Worm (Caenorhabditis elegans) whole organism, L4 larva: Measurements from ENCODE around the gene F10C2.7.

Source experiments
- D1046.2 ChIP-seq: fragments of 200-800 bp; sonication (Bioruptor generic); IDR thresholded peaks from 2 replicates; pipeline ENCODE4 v1.3.6; 2022; ENCODE audit warnings: missing genetic modification characterization, missing compliant biosample characterization
- F37D6.2 ChIP-seq: sonication (generic microtip); optimal IDR thresholded peaks from 2 replicates; lab custom pipeline; 2016; ENCODE audit warnings: mild to moderate bottlenecking, missing genetic modification characterization, missing compliant biosample characterization
- F49E8.2 ChIP-seq: sonication (generic microtip); optimal IDR thresholded peaks from 2 replicates; lab custom pipeline; 2016; ENCODE audit warnings: missing compliant biosample characterization, mild to moderate bottlenecking, missing genetic modification characterization, borderline replicate concordance
- T20F7.1 ChIP-seq: fragments of 200-800 bp; sonication (Bioruptor generic); optimal IDR thresholded peaks from 2 replicates; lab custom pipeline; 2018; ENCODE audit warnings: mild to moderate bottlenecking, missing genetic modification characterization, missing compliant biosample characterization
- Y48G9A.11 ChIP-seq: fragments of 200-800 bp; sonication (Bioruptor generic); IDR thresholded peaks from 2 replicates; pipeline ENCODE4 v1.3.6; 2022; ENCODE audit warnings: missing genetic modification reagents, missing genetic modification characterization, missing compliant biosample characterization
- Y5F2A.4 ChIP-seq: fragments of 200-800 bp; sonication (Bioruptor generic); optimal IDR thresholded peaks from 2 replicates; lab custom pipeline; 2018; ENCODE audit warnings: mild to moderate bottlenecking, missing genetic modification characterization, missing compliant biosample characterization
- Y75B8A.6 ChIP-seq: fragments of 200-800 bp; sonication (Bioruptor generic); IDR thresholded peaks from 2 replicates; pipeline ENCODE4 v1.3.6; 2022; ENCODE audit warnings: missing genetic modification reagents, missing genetic modification characterization, missing compliant biosample characterization
- aha-1 ChIP-seq: fragments of 150-350 bp; peaks from one replicate; lab custom pipeline; 2014; ENCODE audit warnings: missing biosample characterization, missing genetic modification characterization
- aly-2 ChIP-seq: sonication (generic microtip); optimal IDR thresholded peaks from 2 replicates; lab custom pipeline; 2018; ENCODE audit warnings: missing biosample characterization, missing genetic modification characterization
- arid-1 ChIP-seq: fragments of 200-800 bp; sonication (Bioruptor generic); conservative IDR thresholded peaks from 2 replicates; pipeline ENCODE4 v1.3.6; 2022; ENCODE audit warnings: missing genetic modification reagents, missing genetic modification characterization, missing compliant biosample characterization
- ceh-32 ChIP-seq: sonication (generic microtip); optimal IDR thresholded peaks from 2 replicates; lab custom pipeline; 2016; ENCODE audit warnings: mild to moderate bottlenecking, missing genetic modification characterization, missing compliant biosample characterization; ENCODE audit not compliant: poor library complexity
- ces-1 ChIP-seq: fragments of 150-350 bp; sonication (generic microtip); optimal IDR thresholded peaks from 4 replicates; lab custom pipeline; 2014; ENCODE audit warnings: missing biosample characterization, missing genetic modification reagents, missing genetic modification characterization
- cey-2 ChIP-seq: sonication (generic microtip); optimal IDR thresholded peaks from 3 replicates; lab custom pipeline; 2017; ENCODE audit warnings: missing genetic modification characterization, mild to moderate bottlenecking, missing compliant biosample characterization, antibody characterized with exemption, borderline replicate concordance; ENCODE audit not compliant: insufficient read depth
- ctbp-1 ChIP-seq: fragments of 200-800 bp; sonication (Bioruptor generic); IDR thresholded peaks from 2 replicates; pipeline ENCODE4 v1.3.6; 2022; ENCODE audit warnings: missing genetic modification reagents, missing genetic modification characterization, missing compliant biosample characterization
- daf-12 ChIP-seq: fragments of 150-350 bp; optimal IDR thresholded peaks from 2 replicates; lab custom pipeline; 2014; ENCODE audit warnings: missing biosample characterization, missing genetic modification reagents, missing genetic modification characterization
- daf-16 ChIP-seq, 3 experiments: sonication (generic microtip); optimal IDR thresholded peaks; 2 replicates each; lab custom pipeline; 2016 to 2017; ENCODE audit warnings: missing genetic modification characterization in 3 of 3, missing genetic modification reagents in 3 of 3, mild to moderate bottlenecking in 2 of 3, missing compliant biosample characterization in 2 of 3, missing biosample characterization in 1 of 3, moderate library complexity in 1 of 3
- daf-19 ChIP-seq: fragments of 200-800 bp; sonication (Bioruptor generic); conservative IDR thresholded peaks from 2 replicates; pipeline ENCODE4 v1.3.6; 2022; ENCODE audit warnings: missing genetic modification characterization, missing compliant biosample characterization
- daf-8 ChIP-seq: fragments of 200-800 bp; sonication (Bioruptor generic); IDR thresholded peaks from 2 replicates; pipeline ENCODE4 v1.3.6; 2022; ENCODE audit warnings: missing genetic modification characterization, missing compliant biosample characterization
- dmd-8 ChIP-seq: fragments of 200-800 bp; sonication (Bioruptor generic); IDR thresholded peaks from 2 replicates; pipeline ENCODE4 v1.3.6; 2022; ENCODE audit warnings: missing genetic modification characterization, missing compliant biosample characterization
- dmd-9 ChIP-seq: fragments of 200-800 bp; sonication (Bioruptor generic); IDR thresholded peaks from 2 replicates; pipeline ENCODE4 v1.3.6; 2022; ENCODE audit warnings: missing genetic modification reagents, missing genetic modification characterization, missing compliant biosample characterization
- dpl-1 ChIP-seq: fragments of 150-350 bp; optimal IDR thresholded peaks from 2 replicates; lab custom pipeline; 2014; ENCODE audit warnings: missing biosample characterization, missing genetic modification reagents, missing genetic modification characterization
- duxl-1 ChIP-seq: sonication (generic microtip); optimal IDR thresholded peaks from 2 replicates; lab custom pipeline; 2016; ENCODE audit warnings: mild to moderate bottlenecking, missing genetic modification characterization, moderate library complexity, missing compliant biosample characterization; ENCODE audit not compliant: poor library complexity
- egl-27 ChIP-seq: sonication (generic microtip); optimal IDR thresholded peaks from 3 replicates; lab custom pipeline; 2017; ENCODE audit warnings: missing biosample characterization, missing genetic modification reagents, missing genetic modification characterization
- fkh-10 ChIP-seq: fragments of 150-350 bp; optimal IDR thresholded peaks from 2 replicates; lab custom pipeline; 2014; ENCODE audit warnings: missing biosample characterization, missing genetic modification reagents, missing genetic modification characterization
- fos-1 ChIP-seq: fragments of 150-350 bp; optimal IDR thresholded peaks from 2 replicates; lab custom pipeline; 2014; ENCODE audit warnings: missing biosample characterization, missing genetic modification characterization
- gei-8 ChIP-seq: fragments of 200-800 bp; sonication (Bioruptor generic); optimal IDR thresholded peaks from 2 replicates; lab custom pipeline; 2018; ENCODE audit warnings: mild to moderate bottlenecking, missing genetic modification characterization, missing compliant biosample characterization
- jun-1 ChIP-seq: fragments of 150-350 bp; optimal IDR thresholded peaks from 2 replicates; lab custom pipeline; 2014; ENCODE audit warnings: missing biosample characterization, missing genetic modification reagents, missing genetic modification characterization
- lin-1 ChIP-seq: fragments of 200-800 bp; sonication (Bioruptor generic); IDR thresholded peaks from 2 replicates; pipeline ENCODE4 v1.3.6; 2022; ENCODE audit warnings: missing genetic modification reagents, missing genetic modification characterization, missing compliant biosample characterization
- lin-29 ChIP-seq: fragments of 200-800 bp; sonication (Bioruptor generic); IDR thresholded peaks from 2 replicates; pipeline ENCODE4 v1.3.6; 2022; ENCODE audit warnings: missing genetic modification reagents, missing genetic modification characterization, missing compliant biosample characterization
- madf-5 ChIP-seq, 2 experiments: fragments of 200-800 bp; sonication (Bioruptor generic); IDR thresholded peaks; 2 replicates each; pipeline ENCODE4 v1.3.6; 2022; ENCODE audit warnings: missing compliant biosample characterization in 2 of 2, missing genetic modification characterization in 2 of 2
- mdl-1 ChIP-seq, 2 experiments: fragments of 150-350 bp in 1 of 2; sonication (generic microtip) in 1 of 2; optimal IDR thresholded peaks; 2 replicates each; lab custom pipeline; 2014 to 2017; ENCODE audit warnings: missing biosample characterization in 2 of 2, missing genetic modification characterization in 2 of 2
- mep-1 ChIP-seq: fragments of 150-350 bp; sonication (generic microtip); optimal IDR thresholded peaks from 3 replicates; lab custom pipeline; 2014; ENCODE audit warnings: missing biosample characterization, missing genetic modification characterization
- mxl-2 ChIP-seq: fragments of 200-800 bp; sonication (Bioruptor generic); conservative IDR thresholded peaks from 2 replicates; pipeline ENCODE4 v1.3.6; 2022; ENCODE audit warnings: missing genetic modification reagents, missing genetic modification characterization, missing compliant biosample characterization
- nhr-102 ChIP-seq: sonication (generic microtip); optimal IDR thresholded peaks from 2 replicates; lab custom pipeline; 2016; ENCODE audit warnings: mild to moderate bottlenecking, missing genetic modification characterization, moderate library complexity, missing compliant biosample characterization
- nhr-11 ChIP-seq: fragments of 150-350 bp; optimal IDR thresholded peaks from 2 replicates; lab custom pipeline; 2014; ENCODE audit warnings: missing biosample characterization, missing genetic modification characterization
- nhr-111 ChIP-seq: fragments of 200-800 bp; sonication (Bioruptor generic); optimal IDR thresholded peaks from 2 replicates; lab custom pipeline; 2018; ENCODE audit warnings: mild to moderate bottlenecking, missing genetic modification characterization, missing compliant biosample characterization
- nhr-237 ChIP-seq: sonication (generic microtip); optimal IDR thresholded peaks from 2 replicates; lab custom pipeline; 2017; ENCODE audit warnings: missing biosample characterization, missing genetic modification characterization
- nhr-42 ChIP-seq: fragments of 200-800 bp; sonication (Bioruptor generic); IDR thresholded peaks from 2 replicates; pipeline ENCODE4 v1.3.6; 2022; ENCODE audit warnings: missing genetic modification characterization, missing compliant biosample characterization
- nhr-48 ChIP-seq: sonication (generic microtip); optimal IDR thresholded peaks from 2 replicates; lab custom pipeline; 2016; ENCODE audit warnings: mild to moderate bottlenecking, missing genetic modification characterization, missing compliant biosample characterization
- nhr-6 ChIP-seq: fragments of 150-350 bp; optimal IDR thresholded peaks from 2 replicates; lab custom pipeline; 2014; ENCODE audit warnings: missing biosample characterization, missing genetic modification characterization
- pha-4 ChIP-seq, 2 experiments: fragments of 150-350 bp in 1 of 2; fragments of 200-800 bp in 1 of 2; sonication (Bioruptor generic) in 1 of 2; IDR thresholded peaks in 1 of 2; optimal IDR thresholded peaks in 1 of 2; 2 replicates each; pipeline versions ENCODE4 v1.3.6 to Lab custom; 2014 to 2022; ENCODE audit warnings: missing genetic modification characterization in 2 of 2, missing genetic modification reagents in 2 of 2, missing biosample characterization in 1 of 2, missing compliant biosample characterization in 1 of 2
- saeg-2 ChIP-seq: fragments of 200-800 bp; sonication (Bioruptor generic); IDR thresholded peaks from 2 replicates; pipeline ENCODE4 v1.3.6; 2022; ENCODE audit warnings: missing genetic modification reagents, missing genetic modification characterization, missing compliant biosample characterization
- sdz-12 ChIP-seq: fragments of 200-800 bp; sonication (Bioruptor generic); optimal IDR thresholded peaks from 2 replicates; lab custom pipeline; 2018; ENCODE audit warnings: mild to moderate bottlenecking, missing genetic modification characterization, missing compliant biosample characterization
- snpc-1.2 ChIP-seq: fragments of 200-800 bp; sonication (Bioruptor generic); IDR thresholded peaks from 2 replicates; pipeline ENCODE4 v1.3.6; 2022; ENCODE audit warnings: missing genetic modification reagents, missing genetic modification characterization, missing compliant biosample characterization
- snpc-4 ChIP-seq: fragments of 150-350 bp; optimal IDR thresholded peaks from 2 replicates; lab custom pipeline; 2014; ENCODE audit warnings: missing biosample characterization, missing genetic modification characterization
- spr-1 ChIP-seq: sonication (generic microtip); optimal IDR thresholded peaks from 2 replicates; lab custom pipeline; 2016; ENCODE audit warnings: mild to moderate bottlenecking, missing genetic modification characterization, missing compliant biosample characterization
- tra-1 ChIP-seq: fragments of 200-800 bp; sonication (Bioruptor generic); IDR thresholded peaks from 2 replicates; pipeline ENCODE4 v1.3.6; 2022; ENCODE audit warnings: missing genetic modification reagents, missing genetic modification characterization, missing compliant biosample characterization
- zag-1 ChIP-seq: fragments of 150-350 bp; optimal IDR thresholded peaks from 2 replicates; lab custom pipeline; 2014; ENCODE audit warnings: missing biosample characterization, missing genetic modification characterization
- zfp-3 ChIP-seq: fragments of 200-800 bp; sonication (Bioruptor generic); conservative IDR thresholded peaks from 2 replicates; pipeline ENCODE4 v1.3.6; 2022; ENCODE audit warnings: missing genetic modification reagents, missing genetic modification characterization, missing compliant biosample characterization
- zip-11 ChIP-seq: fragments of 200-800 bp; sonication (Bioruptor generic); IDR thresholded peaks from 2 replicates; pipeline ENCODE4 v1.3.6; 2022; ENCODE audit warnings: missing genetic modification characterization, missing compliant biosample characterization
- zip-2 ChIP-seq: fragments of 150-350 bp; optimal IDR thresholded peaks from 2 replicates; lab custom pipeline; 2014; ENCODE audit warnings: missing biosample characterization, missing genetic modification characterization

The F10C2.7 gene

DNA sequence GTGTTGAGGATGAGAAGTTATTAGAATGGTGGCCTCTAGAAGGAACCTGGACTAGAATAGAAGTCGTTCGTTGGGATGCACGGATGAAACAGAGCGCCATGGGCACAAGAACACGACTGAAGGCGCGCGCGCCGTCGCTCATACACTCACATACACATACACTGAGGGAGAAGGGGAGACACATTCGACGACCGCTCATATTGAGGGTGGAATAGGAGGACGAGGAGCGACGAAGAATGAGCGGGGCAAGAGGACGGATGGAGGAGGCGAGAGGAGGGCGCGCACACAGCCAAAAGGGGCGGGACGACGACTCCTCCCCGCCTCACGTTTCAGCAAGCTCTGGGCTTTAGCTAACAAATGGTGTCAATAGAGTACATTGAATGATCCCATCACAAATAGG lies 14.9 kb upstream of the F10C2.7 start (continued):
- no peak for TF ChIP-seq cey-2 (tag; lab: Kevin White, UChicago)
- no peak for TF ChIP-seq zfp-3 (GFP tag; lab: Robert Waterston, UW)
- TF ChIP-seq aha-1 (tag; lab: Kevin White, UChicago) = no peak
- TF ChIP-seq zip-11 = no peak
- TF ChIP-seq spr-1 (tag; lab: Kevin White, UChicago) = peak; percentile 18
- no peak for TF ChIP-seq Y5F2A.4
- TF ChIP-seq dmd-8 = no peak
- TF ChIP-seq daf-8 (GFP tag; lab: Robert Waterston, UW) = no peak
- no peak for TF ChIP-seq mxl-2 (GFP tag; lab: Robert Waterston, UW)
- no peak for TF ChIP-seq nhr-237 (tag; lab: Kevin White, UChicago)
- no peak for TF ChIP-seq pha-4 (GFP tag; IDR thresholded peaks at IDR 0.05; lab: Robert Waterston, UW)
- no peak for TF ChIP-seq pha-4 (tag; optimal IDR thresholded peaks at IDR 0.05; lab: Kevin White, UChicago)
- no peak for TF ChIP-seq F49E8.2
- no peak for TF ChIP-seq egl-27
- TF ChIP-seq madf-5 (GFP tag; IDR thresholded peaks at IDR 0.05; lab: Robert Waterston, UW) = no peak
- TF ChIP-seq lin-29 (GFP tag; lab: Robert Waterston, UW) = no peak
- TF ChIP-seq Y48G9A.11 = no peak
- no peak for TF ChIP-seq tra-1 (GFP tag; lab: Robert Waterston, UW)
- no peak for TF ChIP-seq saeg-2 (GFP tag; lab: Robert Waterston, UW)
- no peak for TF ChIP-seq ces-1
- TF ChIP-seq daf-16 (GFP tag; optimal IDR thresholded peaks at IDR 0.05; lab: Kevin White, UChicago) = no peak
- TF ChIP-seq daf-16 (tag; optimal IDR thresholded peaks at IDR 0.05; lab: Kevin White, UChicago) = no peak
- TF ChIP-seq fkh-10 (GFP tag; lab: Kevin White, UChicago) = no peak
- TF ChIP-seq daf-19 = no peak
- TF ChIP-seq D1046.2 = no peak
- peak; percentile 52 for TF ChIP-seq mep-1
- TF ChIP-seq lin-1 (GFP tag; lab: Robert Waterston, UW) = no peak
- no peak for TF ChIP-seq Y75B8A.6 (GFP tag; lab: Robert Waterston, UW)
- no peak for TF ChIP-seq nhr-11 (tag; lab: Kevin White, UChicago)
- TF ChIP-seq dpl-1 = no peak
- TF ChIP-seq nhr-48 (tag; lab: Kevin White, UChicago) = no peak
- TF ChIP-seq snpc-4 (tag; lab: Kevin White, UChicago) = no peak
- TF ChIP-seq nhr-102 (tag; lab: Kevin White, UChicago) = no peak
- no peak for TF ChIP-seq T20F7.1 (GFP tag; lab: Kevin White, UChicago)
- TF ChIP-seq ctbp-1 (GFP tag; lab: Robert Waterston, UW) = 0 out of 2 replicates have a peak, but pooled peaks have one; percentile 15
- no peak for TF ChIP-seq nhr-111 (GFP tag; lab: Kevin White, UChicago)
- no peak for TF ChIP-seq nhr-42 (GFP tag; lab: Robert Waterston, UW)
- no peak for TF ChIP-seq snpc-1.2 (GFP tag; lab: Robert Waterston, UW)
- no peak for TF ChIP-seq zip-2 (tag; lab: Kevin White, UChicago)
- no peak for TF ChIP-seq arid-1 (GFP tag; lab: Robert Waterston, UW)
- TF ChIP-seq mdl-1 (tag; optimal IDR thresholded peaks at IDR 0.05; lab: Kevin White, UChicago) = no peak
- TF ChIP-seq nhr-6 = peak; percentile 25
- no peak for TF ChIP-seq dmd-9
- TF ChIP-seq zag-1 (tag; lab: Kevin White, UChicago) = no peak
- TF ChIP-seq ceh-32 = no peak
- TF ChIP-seq F37D6.2 (tag; lab: Kevin White, UChicago) = peak; percentile 9
- no peak for TF ChIP-seq duxl-1 (tag; lab: Kevin White, UChicago)
- TF ChIP-seq fos-1 = no peak
- TF ChIP-seq gei-8 (GFP tag; lab: Kevin White, UChicago) = no peak
- TF ChIP-seq sdz-12 (GFP tag; lab: Kevin White, UChicago) = no peak
- no peak for TF ChIP-seq daf-12 (tag; lab: Kevin White, UChicago)
- no peak for TF ChIP-seq aly-2 (tag; lab: Kevin White, UChicago)
- no peak for TF ChIP-seq jun-1 (tag; lab: Kevin White, UChicago)
